Worm (Caenorhabditis elegans): ENCODE measurements around the gene hrpu-2.

- TF ChIP-seq zag-1 (tag; optimal IDR thresholded peaks at IDR 0.05) = no peak
- TF ChIP-seq nhr-76 (tag; optimal IDR thresholded peaks at IDR 0.05) = no peak
- no peak for TF ChIP-seq nhr-28 (tag; optimal IDR thresholded peaks at IDR 0.05)
- TF ChIP-seq nhr-237 (tag; optimal IDR thresholded peaks at IDR 0.05) = no peak
- no peak for TF ChIP-seq ztf-11 (tag; optimal IDR thresholded peaks at IDR 0.05)
- no peak for TF ChIP-seq snpc-4 (tag; optimal IDR thresholded peaks at IDR 0.05)
- TF ChIP-seq arid-1 (GFP tag; conservative IDR thresholded peaks at IDR 0.05) = no peak
- TF ChIP-seq nhr-11 (tag; optimal IDR thresholded peaks at IDR 0.05) = no peak
- TF ChIP-seq tra-1 (GFP tag; IDR thresholded peaks at IDR 0.05) = no peak
These were observed 7.4 kb upstream of the hrpu-2 start for ce11 chrIV:2170332-2170731.

Data from whole organism, L4 larva.